Worm (Caenorhabditis elegans) whole organism, young adult: Measurements from ENCODE around the gene cpr-6.
A peak's percentile ranks its signal among the peaks of the same experiment; 100 is the strongest.

Experiments
- B0019.2 ChIP-seq: fragments of 200-800 bp; sonication (Bioruptor generic); conservative IDR thresholded peaks from 2 replicates; pipeline ENCODE4 v1.3.6; 2022; ENCODE audit warnings: missing genetic modification reagents, missing genetic modification characterization, missing compliant biosample characterization
- B0336.3 ChIP-seq: fragments of 200-800 bp; sonication (Bioruptor generic); IDR thresholded peaks from 2 replicates; pipeline ENCODE4 v1.3.6; 2022; ENCODE audit warnings: missing genetic modification characterization, missing compliant biosample characterization
- F33H1.4 ChIP-seq: fragments of 200-800 bp; sonication (Bioruptor generic); IDR thresholded peaks from 2 replicates; pipeline ENCODE4 v1.3.6; 2022; ENCODE audit warnings: missing genetic modification reagents, missing genetic modification characterization, missing compliant biosample characterization
- F37B4.10 ChIP-seq: fragments of 200-800 bp; sonication (Bioruptor generic); IDR thresholded peaks from 2 replicates; pipeline ENCODE4 v1.3.6; 2022; ENCODE audit warnings: missing genetic modification characterization, missing compliant biosample characterization
- F52B5.7 ChIP-seq: sonication (generic microtip); optimal IDR thresholded peaks from 2 replicates; lab custom pipeline; 2016; ENCODE audit warnings: mild to moderate bottlenecking, missing genetic modification characterization, missing compliant biosample characterization
- F55B11.4 ChIP-seq: sonication (generic microtip); optimal IDR thresholded peaks from 2 replicates; lab custom pipeline; 2016; ENCODE audit warnings: missing compliant biosample characterization, missing genetic modification characterization, borderline replicate concordance; ENCODE audit not compliant: insufficient read depth
- F57C9.4 ChIP-seq: sonication (generic microtip); optimal IDR thresholded peaks from 2 replicates; lab custom pipeline; 2017; ENCODE audit warnings: mild to moderate bottlenecking, missing genetic modification characterization, missing compliant biosample characterization
- K11D2.4 ChIP-seq: fragments of 200-800 bp; sonication (Bioruptor generic); IDR thresholded peaks from 2 replicates; pipeline ENCODE4 v1.3.6; 2022; ENCODE audit warnings: missing genetic modification reagents, missing genetic modification characterization, missing compliant biosample characterization
- K12H6.12 ChIP-seq: fragments of 200-800 bp; sonication (Bioruptor generic); optimal IDR thresholded peaks from 2 replicates; lab custom pipeline; 2018; ENCODE audit warnings: mild to moderate bottlenecking, missing genetic modification characterization, missing compliant biosample characterization
- Y53F4B.3 ChIP-seq: fragments of 200-800 bp; sonication (Bioruptor generic); IDR thresholded peaks from 2 replicates; pipeline ENCODE4 v1.3.6; 2022; ENCODE audit warnings: missing genetic modification reagents, missing genetic modification characterization, missing compliant biosample characterization
- Y53G8AR.9 ChIP-seq: fragments of 200-800 bp; sonication (Bioruptor generic); conservative IDR thresholded peaks from 2 replicates; pipeline ENCODE4 v1.3.6; 2022; ENCODE audit warnings: missing genetic modification reagents, missing genetic modification characterization, missing compliant biosample characterization
- Y56A3A.18 ChIP-seq: fragments of 200-800 bp; sonication (Bioruptor generic); IDR thresholded peaks from 2 replicates; pipeline ENCODE4 v1.3.6; 2022; ENCODE audit warnings: missing genetic modification reagents, missing genetic modification characterization, missing compliant biosample characterization
- Y79H2A.3 ChIP-seq: fragments of 200-800 bp; sonication (Bioruptor generic); conservative IDR thresholded peaks from 2 replicates; pipeline ENCODE4 v1.3.6; 2022; ENCODE audit warnings: missing genetic modification reagents, missing genetic modification characterization, missing compliant biosample characterization
- Y95B8A.8 ChIP-seq: fragments of 200-800 bp; sonication (Bioruptor generic); IDR thresholded peaks from 2 replicates; pipeline ENCODE4 v1.3.6; 2022; ENCODE audit warnings: missing genetic modification reagents, missing genetic modification characterization, missing compliant biosample characterization
- attf-3 ChIP-seq: fragments of 200-800 bp; sonication (Bioruptor generic); conservative IDR thresholded peaks from 2 replicates; pipeline ENCODE4 v1.3.6; 2022; ENCODE audit warnings: missing genetic modification reagents, missing genetic modification characterization, missing compliant biosample characterization
- attf-5 ChIP-seq: fragments of 200-800 bp; sonication (Bioruptor generic); optimal IDR thresholded peaks from 2 replicates; lab custom pipeline; 2018; ENCODE audit warnings: mild to moderate bottlenecking, missing genetic modification characterization, missing compliant biosample characterization
- attf-6 ChIP-seq: fragments of 200-800 bp; sonication (Bioruptor generic); IDR thresholded peaks from 2 replicates; pipeline ENCODE4 v1.3.6; 2022; ENCODE audit warnings: missing genetic modification reagents, missing genetic modification characterization, missing compliant biosample characterization
- bed-1 ChIP-seq: fragments of 200-800 bp; sonication (Bioruptor generic); IDR thresholded peaks from 2 replicates; pipeline ENCODE4 v1.3.6; 2022; ENCODE audit warnings: missing genetic modification reagents, missing genetic modification characterization, missing compliant biosample characterization
- cebp-2 ChIP-seq: fragments of 200-800 bp; sonication (Bioruptor generic); IDR thresholded peaks from 2 replicates; pipeline ENCODE4 v1.3.6; 2022; ENCODE audit warnings: missing genetic modification characterization, missing compliant biosample characterization
- ceh-91 ChIP-seq: fragments of 200-800 bp; sonication (Bioruptor generic); IDR thresholded peaks from 2 replicates; pipeline ENCODE4 v1.3.6; 2022; ENCODE audit warnings: missing genetic modification reagents, missing genetic modification characterization, missing compliant biosample characterization
- chd-7 ChIP-seq: sonication (generic microtip); optimal IDR thresholded peaks from 2 replicates; lab custom pipeline; 2016; ENCODE audit warnings: mild to moderate bottlenecking, missing genetic modification characterization, moderate library complexity, missing compliant biosample characterization
- dox-1 ChIP-seq: fragments of 200-800 bp; sonication (Bioruptor generic); IDR thresholded peaks from 2 replicates; pipeline ENCODE4 v1.3.6; 2022; ENCODE audit warnings: missing genetic modification reagents, missing genetic modification characterization, missing compliant biosample characterization
- egl-44 ChIP-seq: fragments of 200-800 bp; sonication (Bioruptor generic); IDR thresholded peaks from 2 replicates; pipeline ENCODE4 v1.3.6; 2022; ENCODE audit warnings: missing genetic modification reagents, missing genetic modification characterization, missing compliant biosample characterization
- egrh-3 ChIP-seq: fragments of 200-800 bp; sonication (Bioruptor generic); IDR thresholded peaks from 2 replicates; pipeline ENCODE4 v1.3.6; 2022; ENCODE audit warnings: missing genetic modification reagents, missing genetic modification characterization, missing compliant biosample characterization
- ets-4 ChIP-seq: fragments of 200-800 bp; sonication (Bioruptor generic); optimal IDR thresholded peaks from 2 replicates; lab custom pipeline; 2018; ENCODE audit warnings: mild to moderate bottlenecking, missing genetic modification characterization, missing compliant biosample characterization
- hlh-12 ChIP-seq: sonication (generic microtip); optimal IDR thresholded peaks from 2 replicates; lab custom pipeline; 2016; ENCODE audit warnings: missing genetic modification characterization, missing compliant biosample characterization
- hlh-26 ChIP-seq: fragments of 200-800 bp; sonication (Bioruptor generic); conservative IDR thresholded peaks from 2 replicates; pipeline ENCODE4 v1.3.6; 2022; ENCODE audit warnings: missing genetic modification reagents, missing genetic modification characterization, missing compliant biosample characterization
- hrde-1 ChIP-seq: sonication (generic microtip); optimal IDR thresholded peaks from 2 replicates; lab custom pipeline; 2016; ENCODE audit warnings: missing genetic modification characterization, mild to moderate bottlenecking, missing compliant biosample characterization, moderate library complexity, missing genotype, missing genetic modification reagents, borderline replicate concordance
- hsf-1 ChIP-seq: fragments of 200-800 bp; sonication (Bioruptor generic); IDR thresholded peaks from 2 replicates; pipeline ENCODE4 v1.3.6; 2022; ENCODE audit warnings: missing genetic modification reagents, missing genetic modification characterization, missing compliant biosample characterization
- let-526 ChIP-seq: fragments of 200-800 bp; sonication (Bioruptor generic); IDR thresholded peaks from 2 replicates; pipeline ENCODE4 v1.3.6; 2022; ENCODE audit warnings: missing genetic modification reagents, missing genetic modification characterization, missing compliant biosample characterization
- madf-10 ChIP-seq: sonication (generic microtip); optimal IDR thresholded peaks from 2 replicates; lab custom pipeline; 2016; ENCODE audit warnings: mild to moderate bottlenecking, missing genetic modification characterization, missing compliant biosample characterization
- madf-6 ChIP-seq: fragments of 200-800 bp; sonication (Bioruptor generic); IDR thresholded peaks from 2 replicates; pipeline ENCODE4 v1.3.6; 2022; ENCODE audit warnings: missing genetic modification reagents, missing genetic modification characterization, missing compliant biosample characterization
- madf-8 ChIP-seq: fragments of 200-800 bp; sonication (Bioruptor generic); conservative IDR thresholded peaks from 2 replicates; pipeline ENCODE4 v1.3.6; 2022; ENCODE audit warnings: missing genetic modification reagents, missing genetic modification characterization, missing compliant biosample characterization
- mcd-1 ChIP-seq: fragments of 200-800 bp; sonication (Bioruptor generic); IDR thresholded peaks from 2 replicates; pipeline ENCODE4 v1.3.6; 2022; ENCODE audit warnings: missing genetic modification reagents, missing genetic modification characterization, missing compliant biosample characterization
- mes-4 ChIP-seq: sonication (generic microtip); optimal IDR thresholded peaks from 2 replicates; lab custom pipeline; 2016; ENCODE audit warnings: missing genotype, missing genetic modification characterization, missing compliant biosample characterization
- nfya-2 ChIP-seq: fragments of 200-800 bp; sonication (Bioruptor generic); IDR thresholded peaks from 2 replicates; pipeline ENCODE4 v1.3.6; 2022; ENCODE audit warnings: missing genetic modification reagents, missing genetic modification characterization, missing compliant biosample characterization
- nhr-80 ChIP-seq: sonication (generic microtip); optimal IDR thresholded peaks from 2 replicates; lab custom pipeline; 2016; ENCODE audit warnings: missing genetic modification characterization, missing compliant biosample characterization
- pha-4 ChIP-seq: fragments of 150-350 bp; sonication (generic microtip); optimal IDR thresholded peaks from 2 replicates; lab custom pipeline; 2014; ENCODE audit warnings: missing biosample characterization, missing genetic modification reagents, missing genetic modification characterization
- rcor-1 ChIP-seq: fragments of 200-800 bp; sonication (Bioruptor generic); IDR thresholded peaks from 2 replicates; pipeline ENCODE4 v1.3.6; 2022; ENCODE audit warnings: missing genetic modification reagents, missing genetic modification characterization, missing compliant biosample characterization
- rec-8 ChIP-seq, 2 experiments: sonication (generic microtip); optimal IDR thresholded peaks; 2 replicates each; lab custom pipeline; 2016; ENCODE audit warnings: mild to moderate bottlenecking in 2 of 2, missing genetic modification characterization in 2 of 2, missing genetic modification reagents in 2 of 2, missing genotype in 2 of 2, missing biosample characterization in 1 of 2, missing compliant biosample characterization in 1 of 2, moderate library complexity in 1 of 2
- rpc-1 ChIP-seq, 2 experiments: fragments of 150-350 bp in 1 of 2; sonication (generic microtip) in 1 of 2; optimal IDR thresholded peaks; 2 replicates each; lab custom pipeline; 2014 to 2018; ENCODE audit warnings: missing biosample characterization in 1 of 2, missing genetic modification characterization in 1 of 2, missing genetic modification reagents in 1 of 2, missing genotype in 1 of 2
- snpc-1.1 ChIP-seq: sonication (generic microtip); optimal IDR thresholded peaks from 2 replicates; lab custom pipeline; 2017; ENCODE audit warnings: missing genetic modification characterization, mild to moderate bottlenecking, missing compliant biosample characterization, antibody characterized with exemption, moderate library complexity, missing genotype, missing genetic modification reagents; ENCODE audit not compliant: insufficient read depth
- sptf-2 ChIP-seq: fragments of 200-800 bp; sonication (Bioruptor generic); optimal IDR thresholded peaks from 2 replicates; lab custom pipeline; 2018; ENCODE audit warnings: mild to moderate bottlenecking, missing genetic modification characterization, missing compliant biosample characterization
- tbp1 ChIP-seq: fragments of 200-800 bp; sonication (Bioruptor generic); optimal IDR thresholded peaks from 2 replicates; lab custom pipeline; 2018; ENCODE audit warnings: mild to moderate bottlenecking, missing genetic modification characterization, missing compliant biosample characterization
- zim-3 ChIP-seq: sonication (generic microtip); optimal IDR thresholded peaks from 2 replicates; lab custom pipeline; 2017; ENCODE audit warnings: mild to moderate bottlenecking, missing genetic modification characterization, moderate library complexity, missing compliant biosample characterization
- ztf-25 ChIP-seq: fragments of 200-800 bp; sonication (Bioruptor generic); IDR thresholded peaks from 2 replicates; pipeline ENCODE4 v1.3.6; 2022; ENCODE audit warnings: missing genetic modification reagents, missing genetic modification characterization, missing compliant biosample characterization
- ztf-28 ChIP-seq: fragments of 200-800 bp; sonication (Bioruptor generic); IDR thresholded peaks from 2 replicates; pipeline ENCODE4 v1.3.6; 2022; ENCODE audit warnings: missing genetic modification reagents, missing genetic modification characterization, missing compliant biosample characterization

Gene cpr-6

ce11 chrX:6593178-6593786 is 13.7 kb upstream of the cpr-6 start:
- TF ChIP-seq attf-5 (GFP tag; lab: Kevin White, UChicago) (peak; percentile 51), madf-6 (no peak), nfya-2 (GFP tag; lab: Robert Waterston, UW) (no peak), F52B5.7 (tag; lab: Kevin White, UChicago) (no peak), attf-6 (GFP tag; lab: Robert Waterston, UW) (no peak), hlh-26 (GFP tag; lab: Robert Waterston, UW) (no peak), Y79H2A.3 (no peak), mcd-1 (peak; percentile 54; the same call in 1 of the 2 replicates), Y56A3A.18 (GFP tag; lab: Robert Waterston, UW) (peak; percentile 67), dox-1 (GFP tag; lab: Robert Waterston, UW) (no peak; the same call in 1 of the 2 replicates), F55B11.4 (tag; lab: Kevin White, UChicago) (no peak), K12H6.12 (tag; lab: Kevin White, UChicago) (peak; percentile 40), mes-4 (tag; lab: Kevin White, UChicago) (peak; percentile 65), K11D2.4 (peak; percentile 71), egl-44 (GFP tag; lab: Robert Waterston, UW) (peak; percentile 93), zim-3 (tag; lab: Kevin White, UChicago) (peak; percentile 77), Y53G8AR.9 (GFP tag; lab: Robert Waterston, UW) (peak; percentile 75), rcor-1 (GFP tag; lab: Robert Waterston, UW) (peak; percentile 86), attf-3 (GFP tag; lab: Robert Waterston, UW) (no peak), F37B4.10 (0 out of 2 replicates have a peak, but pooled peaks have one; percentile 26), tbp1 (GFP tag; lab: Kevin White, UChicago) (peak; percentile 99), pha-4 (no peak), rec-8 (tag; optimal IDR thresholded peaks at IDR 0.05; lab: Kevin White, UChicago) (peak; percentile 78 to 91), B0336.3 (GFP tag; lab: Robert Waterston, UW) (no peak), B0019.2 (0 out of 2 replicates have a peak, but pooled peaks have one; percentile 33), chd-7 (tag; lab: Kevin White, UChicago) (peak; percentile 84), ceh-91 (GFP tag; lab: Robert Waterston, UW) (no peak), F57C9.4 (no peak), ztf-25 (GFP tag; lab: Robert Waterston, UW) (peak; percentile 91), rpc-1 (optimal IDR thresholded peaks at IDR 0.05; lab: Kevin White, UChicago) (peak; percentile 95), rpc-1 (tag; optimal IDR thresholded peaks at IDR 0.05; lab: Kevin White, UChicago) (peak; percentile 98), madf-10 (tag; lab: Kevin White, UChicago) (peak; percentile 82), let-526 (GFP tag; lab: Robert Waterston, UW) (peak; percentile 45; the same call in 1 of the 2 replicates), Y95B8A.8 (GFP tag; lab: Robert Waterston, UW) (no peak), egrh-3 (GFP tag; lab: Robert Waterston, UW) (peak; percentile 34; the same call in 1 of the 2 replicates), madf-8 (GFP tag; lab: Robert Waterston, UW) (no peak), sptf-2 (GFP tag; lab: Kevin White, UChicago) (no peak), ets-4 (GFP tag; lab: Kevin White, UChicago) (no peak), hrde-1 (tag; lab: Kevin White, UChicago) (peak; percentile 56), hlh-12 (tag; lab: Kevin White, UChicago) (peak; percentile 85), hsf-1 (peak; percentile 47; the same call in 1 of the 2 replicates), bed-1 (0 out of 2 replicates have a peak, but pooled peaks have one; percentile 7), nhr-80 (tag; lab: Kevin White, UChicago) (peak; percentile 32), ztf-28 (GFP tag; lab: Robert Waterston, UW) (0 out of 2 replicates have a peak, but pooled peaks have one; percentile 23), F33H1.4 (GFP tag; lab: Robert Waterston, UW) (no peak), snpc-1.1 (tag; lab: Kevin White, UChicago) (peak; percentile 56), Y53F4B.3 (GFP tag; lab: Robert Waterston, UW) (peak; percentile 64; the same call in 1 of the 2 replicates), cebp-2 (0 out of 2 replicates have a peak, but pooled peaks have one; percentile 85)
